Worm (Caenorhabditis elegans): Measurements from ENCODE around the gene marc-1.

Gene marc-1

ce11 chrV:9699216-9699615 lies 40.3 kb upstream of the marc-1 start:
- TF ChIP-seq dpl-1 (GFP tag; optimal IDR thresholded peaks at IDR 0.05), result no peak
- TF ChIP-seq ama-1 (optimal IDR thresholded peaks at IDR 0.05), result no peak
- no peak for TF ChIP-seq ama-1 (GFP tag; optimal IDR thresholded peaks at IDR 0.05)

ce11 chrV:9701861-9702260 lies 37.6 kb upstream of the marc-1 start:
- TF ChIP-seq attf-3 (GFP tag; conservative IDR thresholded peaks at IDR 0.05), result no peak
- no peak for TF ChIP-seq mes-4 (tag; optimal IDR thresholded peaks at IDR 0.05)
- peak; percentile 10 for TF ChIP-seq nhr-80 (tag; optimal IDR thresholded peaks at IDR 0.05)

DNA sequence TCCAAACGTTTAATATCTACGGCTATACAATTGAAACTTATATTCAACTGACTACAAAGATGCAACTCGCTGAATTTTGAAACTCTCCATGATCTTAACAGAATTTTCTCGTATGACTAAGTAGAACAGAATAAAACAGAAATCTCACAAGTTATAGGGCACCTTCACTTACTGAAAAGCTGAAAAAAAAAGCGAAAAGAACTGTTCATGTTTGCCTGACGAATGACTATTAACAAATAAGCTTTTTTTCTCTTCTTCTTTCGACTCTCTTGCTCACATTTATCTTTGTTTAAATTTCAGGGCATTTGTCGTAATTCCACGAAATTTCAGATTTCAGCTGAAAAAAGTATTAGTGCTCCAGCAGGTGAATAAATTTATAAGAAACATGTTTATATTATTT lies 36.7 kb upstream of the marc-1 start, which contains the start of gene xbx-6:
TSS of gene xbx-6 (plus strand) at position 301 of the 400 bp plus-strand sequence.
- TF ChIP-seq ceh-27 (GFP tag; optimal IDR thresholded peaks at IDR 0.05), result no peak
- no peak for TF ChIP-seq F10E7.11 (tag; optimal IDR thresholded peaks at IDR 0.05)
- TF ChIP-seq hlh-26 (GFP tag; conservative IDR thresholded peaks at IDR 0.05), result no peak
- no peak for TF ChIP-seq F33H1.4 (GFP tag; IDR thresholded peaks at IDR 0.05)
- TF ChIP-seq Y56A3A.18 (GFP tag; IDR thresholded peaks at IDR 0.05), result no peak
- no peak for TF ChIP-seq nfya-1 (tag; optimal IDR thresholded peaks at IDR 0.05; ENCODE audit: borderline replicate concordance, insufficient read depth)
- no peak for TF ChIP-seq ceh-58 (GFP tag; IDR thresholded peaks at IDR 0.05)
- TF ChIP-seq chd-7 (tag; optimal IDR thresholded peaks at IDR 0.05), result no peak
- no peak for TF ChIP-seq nhr-120 (GFP tag; IDR thresholded peaks at IDR 0.05)
- TF ChIP-seq lir-1 (GFP tag; conservative IDR thresholded peaks at IDR 0.05), result no peak
- no peak for TF ChIP-seq lin-40 (tag; optimal IDR thresholded peaks at IDR 0.05)
- no peak for TF ChIP-seq nhr-80 (tag; optimal IDR thresholded peaks at IDR 0.05)
- TF ChIP-seq madf-3 (GFP tag; IDR thresholded peaks at IDR 0.05), result no peak

- TF ChIP-seq lag-1 (GFP tag; IDR thresholded peaks at IDR 0.05) (no peak), B0019.2 (GFP tag; conservative IDR thresholded peaks at IDR 0.05) (no peak), attf-5 (GFP tag; optimal IDR thresholded peaks at IDR 0.05) (no peak), F23B12.7 (tag; optimal IDR thresholded peaks at IDR 0.05; ENCODE audit: insufficient read depth) (no peak), lin-26 (GFP tag; IDR thresholded peaks at IDR 0.05) (no peak), madf-8 (GFP tag; conservative IDR thresholded peaks at IDR 0.05) (peak; percentile 44), F33H1.4 (GFP tag; IDR thresholded peaks at IDR 0.05) (peak; percentile 64), nfya-2 (GFP tag; IDR thresholded peaks at IDR 0.05) (no peak), ceh-91 (GFP tag; IDR thresholded peaks at IDR 0.05) (peak; percentile 63), pbrm-1 (GFP tag; IDR thresholded peaks at IDR 0.05) (no peak), F37B4.10 (GFP tag; IDR thresholded peaks at IDR 0.05) (no peak), lir-1 (GFP tag; conservative IDR thresholded peaks at IDR 0.05) (no peak), lsy-27 (tag; optimal IDR thresholded peaks at IDR 0.05; ENCODE audit: borderline replicate concordance, insufficient read depth) (no peak), F49E8.2 (tag; optimal IDR thresholded peaks at IDR 0.05; ENCODE audit: insufficient read depth) (no peak), snpc-3.4 (tag; optimal IDR thresholded peaks at IDR 0.05) (no peak), mes-4 (tag; optimal IDR thresholded peaks at IDR 0.05) (no peak), nfya-1 (tag; optimal IDR thresholded peaks at IDR 0.05; ENCODE audit: borderline replicate concordance, insufficient read depth) (no peak), Y56A3A.18 (GFP tag; IDR thresholded peaks at IDR 0.05) (no peak), ceh-58 (GFP tag; IDR thresholded peaks at IDR 0.05) (no peak), F39B2.1 (GFP tag; IDR thresholded peaks at IDR 0.05) (no peak), F57C9.4 (tag; optimal IDR thresholded peaks at IDR 0.05) (no peak), madf-6 (GFP tag; IDR thresholded peaks at IDR 0.05) (peak; percentile 83), ztf-28 (GFP tag; IDR thresholded peaks at IDR 0.05) (no peak), B0261.1 (tag; optimal IDR thresholded peaks at IDR 0.05) (no peak), hlh-26 (GFP tag; conservative IDR thresholded peaks at IDR 0.05) (no peak), somi-1 (GFP tag; optimal IDR thresholded peaks at IDR 0.05) (no peak), Y79H2A.3 (GFP tag; conservative IDR thresholded peaks at IDR 0.05) (no peak), ceh-27 (GFP tag; optimal IDR thresholded peaks at IDR 0.05) (no peak), F52B5.7 (tag; optimal IDR thresholded peaks at IDR 0.05) (no peak), cebp-2 (GFP tag; IDR thresholded peaks at IDR 0.05) (no peak), lsl-1 (GFP tag; optimal IDR thresholded peaks at IDR 0.05) (peak; percentile 86), snpc-1.3 (tag; optimal IDR thresholded peaks at IDR 0.05; ENCODE audit: insufficient read depth) (no peak), Y53F4B.3 (GFP tag; IDR thresholded peaks at IDR 0.05) (no peak)
Observed at ce11 chrV:9703549-9703948, 36.0 kb upstream of the marc-1 start.

Measured in whole organism, young adult.